Fruit fly (Drosophila melanogaster): Measurements from ENCODE around the gene nac.
A peak's percentile ranks its signal among the peaks of the same experiment; 100 is the strongest.

nac gene

dm6 chr3R:8303848-8304247, at the start of gene nac:
TSS of gene nac (minus strand) at chr3R:8304023.
- no peak for TF ChIP-seq spab (GFP tag; optimal IDR thresholded peaks at IDR 0.05)
- TF ChIP-seq CG3032 (tag; optimal IDR thresholded peaks at IDR 0.05) = peak; percentile 17
- 0 out of 2 replicates have a peak, but pooled peaks have one; percentile 12 for TF ChIP-seq CG15336 (GFP tag; IDR thresholded peaks at IDR 0.05)
- TF ChIP-seq esn (GFP tag; optimal IDR thresholded peaks at IDR 0.05) = peak; percentile 9

- no peak for TF ChIP-seq Ets21C (GFP tag; optimal IDR thresholded peaks at IDR 0.05)
- no peak for TF ChIP-seq dac (GFP tag; optimal IDR thresholded peaks at IDR 0.05)
- TF ChIP-seq net (GFP tag; optimal IDR thresholded peaks at IDR 0.05) = peak; percentile 51
- no peak for TF ChIP-seq spab (GFP tag; optimal IDR thresholded peaks at IDR 0.05)
- peak; percentile 90 for TF ChIP-seq vri (GFP tag; optimal IDR thresholded peaks at IDR 0.05)
- TF ChIP-seq Eip78C (GFP tag) = peak; percentile 43
- no peak for TF ChIP-seq CG10631 (GFP tag; optimal IDR thresholded peaks at IDR 0.05)
- TF ChIP-seq fkh (GFP tag; optimal IDR thresholded peaks at IDR 0.05) = peak; percentile 45
Measured at dm6 chr3R:8352961-8353728, 49.3 kb upstream of the nac start.

- TF ChIP-seq Lpt (GFP tag; optimal IDR thresholded peaks at IDR 0.05) (peak; percentile 60), CG34406 (GFP tag; optimal IDR thresholded peaks at IDR 0.05) (no peak), acj6 (GFP tag; optimal IDR thresholded peaks at IDR 0.05) (no peak), net (GFP tag; optimal IDR thresholded peaks at IDR 0.05) (no peak), dsx (GFP tag; optimal IDR thresholded peaks at IDR 0.05; ENCODE audit: poor library complexity, severe bottlenecking) (no peak), CG7368 (GFP tag; optimal IDR thresholded peaks at IDR 0.05) (no peak), OdsH (GFP tag; optimal IDR thresholded peaks at IDR 0.05) (no peak), lz (GFP tag; optimal IDR thresholded peaks at IDR 0.05) (peak; percentile 40), CG1621 (tag; optimal IDR thresholded peaks at IDR 0.05) (peak; percentile 72), CG4318 (GFP tag; optimal IDR thresholded peaks at IDR 0.05) (no peak), Hr38 (GFP tag; optimal IDR thresholded peaks at IDR 0.05) (no peak), Gug (GFP tag; IDR thresholded peaks at IDR 0.05) (0 out of 2 replicates have a peak, but pooled peaks have one; percentile 36), dac (GFP tag; optimal IDR thresholded peaks at IDR 0.05) (no peak), CG8319 (GFP tag; optimal IDR thresholded peaks at IDR 0.05) (peak; percentile 83), Blimp-1 (GFP tag; optimal IDR thresholded peaks at IDR 0.05) (peak; percentile 26), CG10669 (GFP tag; optimal IDR thresholded peaks at IDR 0.05) (no peak), CG3919 (GFP tag; optimal IDR thresholded peaks at IDR 0.05) (no peak), Hr4 (GFP tag; optimal IDR thresholded peaks at IDR 0.05) (no peak), Sox102F (GFP tag; optimal IDR thresholded peaks at IDR 0.05) (no peak), esn (GFP tag; optimal IDR thresholded peaks at IDR 0.05) (peak; percentile 32), topi (GFP tag; optimal IDR thresholded peaks at IDR 0.05) (no peak), Ets21C (GFP tag; optimal IDR thresholded peaks at IDR 0.05) (no peak), CG15336 (GFP tag; IDR thresholded peaks at IDR 0.05) (peak; percentile 78), CG11902 (GFP tag; optimal IDR thresholded peaks at IDR 0.05) (no peak), achi (GFP tag; optimal IDR thresholded peaks at IDR 0.05) (no peak), CG11762 (GFP tag; optimal IDR thresholded peaks at IDR 0.05; ENCODE audit: insufficient read depth) (peak; percentile 25), svp (GFP tag) (no peak), CG3032 (tag; optimal IDR thresholded peaks at IDR 0.05) (peak; percentile 33), fd59A (GFP tag; optimal IDR thresholded peaks at IDR 0.05) (no peak), CG6808 (GFP tag; optimal IDR thresholded peaks at IDR 0.05) (peak; percentile 92), ss (GFP tag; optimal IDR thresholded peaks at IDR 0.05) (peak; percentile 90 to 94), CG6854 (GFP tag; optimal IDR thresholded peaks at IDR 0.05) (peak; percentile 86), CG11294 (GFP tag; IDR thresholded peaks at IDR 0.05) (no peak), vri (GFP tag; optimal IDR thresholded peaks at IDR 0.05) (no peak), Ets96B (tag; optimal IDR thresholded peaks at IDR 0.05) (peak; percentile 46), pdm3 (GFP tag; optimal IDR thresholded peaks at IDR 0.05) (no peak), Met (GFP tag; optimal IDR thresholded peaks at IDR 0.05) (no peak), CG6163 (GFP tag; IDR thresholded peaks at IDR 0.05) (peak; percentile 72), CG16779 (tag; optimal IDR thresholded peaks at IDR 0.05) (no peak), fd85E (GFP tag; optimal IDR thresholded peaks at IDR 0.05) (no peak)
Measured at dm6 chr3R:8349449-8350115, 45.8 kb upstream of the nac start, which contains the start of gene Atg13. TSS of gene Atg13 (plus strand) at chr3R:8349815.

Data from whole organism, prepupa.